Worm (Caenorhabditis elegans) whole organism, L4 larva: ENCODE measurements around the gene faxc-2.

ENCODE experiments used
- D1046.2 ChIP-seq: fragments of 200-800 bp; sonication (Bioruptor generic); IDR thresholded peaks from 2 replicates; pipeline ENCODE4 v1.3.6; 2022; ENCODE audit warnings: missing genetic modification characterization, missing compliant biosample characterization
- R02D3.7 ChIP-seq: fragments of 150-350 bp; sonication (generic microtip); optimal IDR thresholded peaks from 3 replicates; lab custom pipeline; 2014; ENCODE audit warnings: missing biosample characterization, missing genetic modification characterization
- Y105C5A.15 ChIP-seq: fragments of 200-800 bp; sonication (Bioruptor generic); IDR thresholded peaks from 2 replicates; pipeline ENCODE4 v1.3.6; 2022; ENCODE audit warnings: missing genetic modification characterization, missing compliant biosample characterization
- ZK337.2 ChIP-seq: fragments of 200-800 bp; sonication (Bioruptor generic); IDR thresholded peaks from 2 replicates; pipeline ENCODE4 v1.3.6; 2022; ENCODE audit warnings: missing genetic modification reagents, missing genetic modification characterization, missing compliant biosample characterization
- ceh-20 ChIP-seq: fragments of 200-800 bp; sonication (Bioruptor generic); IDR thresholded peaks from 2 replicates; pipeline ENCODE4 v1.3.6; 2022; ENCODE audit warnings: missing genetic modification reagents, missing genetic modification characterization, missing compliant biosample characterization
- daf-16 ChIP-seq, 3 experiments: sonication (generic microtip); optimal IDR thresholded peaks; 2 replicates each; lab custom pipeline; 2016 to 2017; ENCODE audit warnings: missing genetic modification characterization in 3 of 3, missing genetic modification reagents in 3 of 3, mild to moderate bottlenecking in 2 of 3, missing compliant biosample characterization in 2 of 3, missing biosample characterization in 1 of 3, moderate library complexity in 1 of 3
- daf-8 ChIP-seq: fragments of 200-800 bp; sonication (Bioruptor generic); IDR thresholded peaks from 2 replicates; pipeline ENCODE4 v1.3.6; 2022; ENCODE audit warnings: missing genetic modification characterization, missing compliant biosample characterization
- dmd-6 ChIP-seq: fragments of 200-800 bp; sonication (Bioruptor generic); IDR thresholded peaks from 2 replicates; pipeline ENCODE4 v1.3.6; 2022; ENCODE audit warnings: missing genetic modification reagents, missing genetic modification characterization, missing compliant biosample characterization
- dpl-1 ChIP-seq: fragments of 150-350 bp; optimal IDR thresholded peaks from 2 replicates; lab custom pipeline; 2014; ENCODE audit warnings: missing biosample characterization, missing genetic modification reagents, missing genetic modification characterization
- duxl-1 ChIP-seq: sonication (generic microtip); optimal IDR thresholded peaks from 2 replicates; lab custom pipeline; 2016; ENCODE audit warnings: mild to moderate bottlenecking, missing genetic modification characterization, moderate library complexity, missing compliant biosample characterization; ENCODE audit not compliant: poor library complexity
- dve-1 ChIP-seq: sonication (generic microtip); optimal IDR thresholded peaks from 2 replicates; lab custom pipeline; 2017; ENCODE audit warnings: antibody characterized with exemption, mild to moderate bottlenecking, missing genetic modification characterization, missing compliant biosample characterization; ENCODE audit not compliant: insufficient read depth
- fkh-10 ChIP-seq: fragments of 150-350 bp; optimal IDR thresholded peaks from 2 replicates; lab custom pipeline; 2014; ENCODE audit warnings: missing biosample characterization, missing genetic modification reagents, missing genetic modification characterization
- hif-1 ChIP-seq, 2 experiments: sonication (generic microtip); optimal IDR thresholded peaks; 2 replicates each; lab custom pipeline; 2016 to 2017; ENCODE audit warnings: missing compliant biosample characterization in 2 of 2, missing genetic modification characterization in 2 of 2, missing genetic modification reagents in 2 of 2, missing genotype in 2 of 2, mild to moderate bottlenecking in 1 of 2
- hmg-1.1 ChIP-seq: fragments of 200-800 bp; sonication (Bioruptor generic); IDR thresholded peaks from 2 replicates; pipeline ENCODE4 v1.3.6; 2022; ENCODE audit warnings: missing genetic modification reagents, missing genetic modification characterization, missing compliant biosample characterization
- lin-1 ChIP-seq: fragments of 200-800 bp; sonication (Bioruptor generic); IDR thresholded peaks from 2 replicates; pipeline ENCODE4 v1.3.6; 2022; ENCODE audit warnings: missing genetic modification reagents, missing genetic modification characterization, missing compliant biosample characterization
- lin-13 ChIP-seq: fragments of 150-350 bp; optimal IDR thresholded peaks from 2 replicates; lab custom pipeline; 2014; ENCODE audit warnings: missing biosample characterization, missing genetic modification reagents, missing genetic modification characterization
- lin-38 ChIP-seq: fragments of 200-800 bp; sonication (Bioruptor generic); IDR thresholded peaks from 2 replicates; pipeline ENCODE4 v1.3.6; 2022; ENCODE audit warnings: missing genetic modification reagents, missing genetic modification characterization, missing compliant biosample characterization
- lin-39 ChIP-seq: fragments of 150-350 bp; optimal IDR thresholded peaks from 2 replicates; lab custom pipeline; 2014; ENCODE audit warnings: missing biosample characterization, missing genetic modification reagents, missing genetic modification characterization
- lsy-2 ChIP-seq, 2 experiments: fragments of 150-350 bp in 1 of 2; sonication (generic microtip) in 1 of 2; optimal IDR thresholded peaks; 2 replicates each; lab custom pipeline; 2014 to 2017; ENCODE audit warnings: missing biosample characterization in 2 of 2, missing genetic modification characterization in 2 of 2
- mdl-1 ChIP-seq, 2 experiments: fragments of 150-350 bp in 1 of 2; sonication (generic microtip) in 1 of 2; optimal IDR thresholded peaks; 2 replicates each; lab custom pipeline; 2014 to 2017; ENCODE audit warnings: missing biosample characterization in 2 of 2, missing genetic modification characterization in 2 of 2
- mep-1 ChIP-seq: fragments of 150-350 bp; sonication (generic microtip); optimal IDR thresholded peaks from 3 replicates; lab custom pipeline; 2014; ENCODE audit warnings: missing biosample characterization, missing genetic modification characterization
- mes-2 ChIP-seq: sonication (generic microtip); optimal IDR thresholded peaks from 2 replicates; lab custom pipeline; 2016; ENCODE audit warnings: missing genotype, mild to moderate bottlenecking, missing genetic modification characterization, missing compliant biosample characterization; ENCODE audit not compliant: poor library complexity, severe bottlenecking
- mxl-2 ChIP-seq: fragments of 200-800 bp; sonication (Bioruptor generic); conservative IDR thresholded peaks from 2 replicates; pipeline ENCODE4 v1.3.6; 2022; ENCODE audit warnings: missing genetic modification reagents, missing genetic modification characterization, missing compliant biosample characterization
- mxl-3 ChIP-seq: fragments of 200-800 bp; sonication (Bioruptor generic); optimal IDR thresholded peaks from 2 replicates; lab custom pipeline; 2018; ENCODE audit warnings: mild to moderate bottlenecking, missing genetic modification characterization, missing compliant biosample characterization
- nhr-10 ChIP-seq: fragments of 150-350 bp; optimal IDR thresholded peaks from 2 replicates; lab custom pipeline; 2014; ENCODE audit warnings: missing biosample characterization, missing genetic modification characterization
- nhr-11 ChIP-seq: fragments of 150-350 bp; optimal IDR thresholded peaks from 2 replicates; lab custom pipeline; 2014; ENCODE audit warnings: missing biosample characterization, missing genetic modification characterization
- nhr-111 ChIP-seq: fragments of 200-800 bp; sonication (Bioruptor generic); optimal IDR thresholded peaks from 2 replicates; lab custom pipeline; 2018; ENCODE audit warnings: mild to moderate bottlenecking, missing genetic modification characterization, missing compliant biosample characterization
- nhr-25 ChIP-seq: sonication (generic microtip); optimal IDR thresholded peaks from 2 replicates; lab custom pipeline; 2017; ENCODE audit warnings: missing genetic modification characterization, mild to moderate bottlenecking, missing compliant biosample characterization, antibody characterized with exemption, moderate library complexity, borderline replicate concordance; ENCODE audit not compliant: insufficient read depth
- nhr-28 ChIP-seq: fragments of 150-350 bp; optimal IDR thresholded peaks from 2 replicates; lab custom pipeline; 2014; ENCODE audit warnings: missing biosample characterization, missing genetic modification characterization
- nhr-41 ChIP-seq: fragments of 200-800 bp; sonication (Bioruptor generic); IDR thresholded peaks from 2 replicates; pipeline ENCODE4 v1.3.6; 2022; ENCODE audit warnings: missing genetic modification reagents, missing genetic modification characterization, missing compliant biosample characterization
- nhr-42 ChIP-seq: fragments of 200-800 bp; sonication (Bioruptor generic); IDR thresholded peaks from 2 replicates; pipeline ENCODE4 v1.3.6; 2022; ENCODE audit warnings: missing genetic modification characterization, missing compliant biosample characterization
- nhr-6 ChIP-seq: fragments of 150-350 bp; optimal IDR thresholded peaks from 2 replicates; lab custom pipeline; 2014; ENCODE audit warnings: missing biosample characterization, missing genetic modification characterization
- nhr-77 ChIP-seq: fragments of 150-350 bp; optimal IDR thresholded peaks from 2 replicates; lab custom pipeline; 2014; ENCODE audit warnings: missing biosample characterization, missing genetic modification characterization
- saeg-2 ChIP-seq: fragments of 200-800 bp; sonication (Bioruptor generic); IDR thresholded peaks from 2 replicates; pipeline ENCODE4 v1.3.6; 2022; ENCODE audit warnings: missing genetic modification reagents, missing genetic modification characterization, missing compliant biosample characterization
- set-16 ChIP-seq: fragments of 200-800 bp; sonication (Bioruptor generic); IDR thresholded peaks from 2 replicates; pipeline ENCODE4 v1.3.6; 2022; ENCODE audit warnings: missing genetic modification reagents, missing genetic modification characterization, missing compliant biosample characterization
- skn-1 ChIP-seq: fragments of 150-350 bp; optimal IDR thresholded peaks from 2 replicates; lab custom pipeline; 2014; ENCODE audit warnings: missing biosample characterization, missing genetic modification characterization
- snpc-1.2 ChIP-seq: fragments of 200-800 bp; sonication (Bioruptor generic); IDR thresholded peaks from 2 replicates; pipeline ENCODE4 v1.3.6; 2022; ENCODE audit warnings: missing genetic modification reagents, missing genetic modification characterization, missing compliant biosample characterization
- spr-1 ChIP-seq: sonication (generic microtip); optimal IDR thresholded peaks from 2 replicates; lab custom pipeline; 2016; ENCODE audit warnings: mild to moderate bottlenecking, missing genetic modification characterization, missing compliant biosample characterization
- spr-3 ChIP-seq: fragments of 200-800 bp; sonication (Bioruptor generic); optimal IDR thresholded peaks from 2 replicates; lab custom pipeline; 2018; ENCODE audit warnings: mild to moderate bottlenecking, missing genetic modification characterization, missing compliant biosample characterization
- tra-1 ChIP-seq: fragments of 200-800 bp; sonication (Bioruptor generic); IDR thresholded peaks from 2 replicates; pipeline ENCODE4 v1.3.6; 2022; ENCODE audit warnings: missing genetic modification reagents, missing genetic modification characterization, missing compliant biosample characterization
- unc-62 ChIP-seq, 3 experiments: fragments of 150-350 bp in 1 of 3; sonication (generic microtip); optimal IDR thresholded peaks in 2 of 3; peaks in 1 of 3; 1 replicate in 1 of 3; 2 replicates in 2 of 3; lab custom pipeline; 2014 to 2017; ENCODE audit warnings: missing biosample characterization in 3 of 3, missing genetic modification characterization in 3 of 3, missing genetic modification reagents in 3 of 3, missing genotype in 1 of 3
- zfp-3 ChIP-seq: fragments of 200-800 bp; sonication (Bioruptor generic); conservative IDR thresholded peaks from 2 replicates; pipeline ENCODE4 v1.3.6; 2022; ENCODE audit warnings: missing genetic modification reagents, missing genetic modification characterization, missing compliant biosample characterization
- zip-11 ChIP-seq: fragments of 200-800 bp; sonication (Bioruptor generic); IDR thresholded peaks from 2 replicates; pipeline ENCODE4 v1.3.6; 2022; ENCODE audit warnings: missing genetic modification characterization, missing compliant biosample characterization

The faxc-2 gene

ce11 chrII:13290518-13291286 is 18.4 kb upstream of the faxc-2 start (continued):
- TF ChIP-seq mxl-2 (GFP tag; lab: Robert Waterston, UW) (no peak), daf-8 (GFP tag; lab: Robert Waterston, UW) (no peak), lin-38 (GFP tag; lab: Robert Waterston, UW) (no peak), dve-1 (peak; percentile 2), skn-1 (no peak), nhr-42 (GFP tag; lab: Robert Waterston, UW) (no peak), set-16 (GFP tag; lab: Robert Waterston, UW) (peak; percentile 48), hif-1 (tag; optimal IDR thresholded peaks at IDR 0.05; lab: Kevin White, UChicago) (no peak), lin-13 (GFP tag; lab: Kevin White, UChicago) (no peak), spr-1 (tag; lab: Kevin White, UChicago) (no peak), lin-39 (tag; lab: Kevin White, UChicago) (no peak), daf-16 (GFP tag; optimal IDR thresholded peaks at IDR 0.05; lab: Kevin White, UChicago) (no peak), daf-16 (tag; optimal IDR thresholded peaks at IDR 0.05; lab: Kevin White, UChicago) (peak; percentile 12), nhr-28 (peak; percentile 17), unc-62 (GFP tag; optimal IDR thresholded peaks at IDR 0.05 in 1 of 2; lab: Kevin White, UChicago) (peak in 1 of 2 experiments; percentile 84), unc-62 (tag; optimal IDR thresholded peaks at IDR 0.05; lab: Kevin White, UChicago) (no peak), nhr-111 (GFP tag; lab: Kevin White, UChicago) (no peak), ZK337.2 (GFP tag; lab: Robert Waterston, UW) (no peak)
- TF ChIP-seq, all 104 proteins: peak for 9

ce11 chrII:13291406-13292124 is 17.5 kb upstream of the faxc-2 start:
- TF ChIP-seq zfp-3 (GFP tag; lab: Robert Waterston, UW) (no peak), nhr-10 (tag; lab: Kevin White, UChicago) (peak; percentile 32), nhr-77 (tag; lab: Kevin White, UChicago) (no peak), nhr-41 (GFP tag; lab: Robert Waterston, UW) (no peak), mxl-2 (GFP tag; lab: Robert Waterston, UW) (no peak), nhr-25 (tag; lab: Kevin White, UChicago) (peak; percentile 75), snpc-1.2 (GFP tag; lab: Robert Waterston, UW) (no peak), nhr-6 (tag; lab: Kevin White, UChicago) (peak; percentile 5), skn-1 (no peak), saeg-2 (GFP tag; lab: Robert Waterston, UW) (no peak), dve-1 (peak; percentile 25), lin-38 (GFP tag; lab: Robert Waterston, UW) (peak; percentile 36), fkh-10 (no peak), Y105C5A.15 (GFP tag; lab: Robert Waterston, UW) (no peak), hmg-1.1 (GFP tag; lab: Robert Waterston, UW) (no peak), mes-2 (tag; lab: Kevin White, UChicago) (peak; percentile 16), lsy-2 (tag; optimal IDR thresholded peaks at IDR 0.05; lab: Kevin White, UChicago) (peak; percentile 26 to 56), duxl-1 (tag; lab: Kevin White, UChicago) (peak; percentile 16), ceh-20 (GFP tag; lab: Robert Waterston, UW) (no peak), D1046.2 (GFP tag; lab: Robert Waterston, UW) (no peak), spr-3 (GFP tag; lab: Kevin White, UChicago) (no peak), dmd-6 (peak; percentile 26; the same call in 1 of the 2 replicates), daf-16 (GFP tag; optimal IDR thresholded peaks at IDR 0.05; lab: Kevin White, UChicago) (no peak), daf-16 (tag; optimal IDR thresholded peaks at IDR 0.05; lab: Kevin White, UChicago) (no peak), zip-11 (GFP tag; lab: Robert Waterston, UW) (no peak), mep-1 (tag; lab: Kevin White, UChicago) (peak; percentile 38), mdl-1 (tag; optimal IDR thresholded peaks at IDR 0.05; lab: Kevin White, UChicago) (peak; percentile 67 to 79), tra-1 (0 out of 2 replicates have a peak, but pooled peaks have one; percentile 8), unc-62 (GFP tag; optimal IDR thresholded peaks at IDR 0.05 in 1 of 2; lab: Kevin White, UChicago) (peak in 1 of 2 experiments; percentile 99), unc-62 (tag; optimal IDR thresholded peaks at IDR 0.05; lab: Kevin White, UChicago) (no peak), nhr-42 (GFP tag; lab: Robert Waterston, UW) (0 out of 2 replicates have a peak, but pooled peaks have one; percentile 33), dpl-1 (GFP tag; lab: Kevin White, UChicago) (peak; percentile 13), lin-1 (GFP tag; lab: Robert Waterston, UW) (no peak), mxl-3 (peak; percentile 72), nhr-11 (tag; lab: Kevin White, UChicago) (peak; percentile 71), R02D3.7 (tag; lab: Kevin White, UChicago) (no peak)
